Worm (Caenorhabditis elegans) whole organism, L2 larva: ENCODE results near the gene Y37E11AR.7.

Experiments
- C34F6.9 ChIP-seq: fragments of 150-350 bp; optimal IDR thresholded peaks from 2 replicates; lab custom pipeline; 2014; ENCODE audit warnings: missing biosample characterization, missing genetic modification characterization
- F13H6.1 ChIP-seq: sonication (generic microtip); optimal IDR thresholded peaks from 2 replicates; lab custom pipeline; 2016; ENCODE audit warnings: missing genetic modification characterization, missing compliant biosample characterization
- R02D3.7 ChIP-seq: fragments of 150-350 bp; optimal IDR thresholded peaks from 2 replicates; lab custom pipeline; 2014; ENCODE audit warnings: missing biosample characterization, missing genetic modification characterization
- ZK546.5 ChIP-seq: sonication (generic microtip); optimal IDR thresholded peaks from 2 replicates; lab custom pipeline; 2017; ENCODE audit warnings: missing biosample characterization, missing genetic modification characterization
- alr-1 ChIP-seq: fragments of 150-350 bp; optimal IDR thresholded peaks from 2 replicates; lab custom pipeline; 2014; ENCODE audit warnings: missing biosample characterization, missing genetic modification characterization
- aly-2 ChIP-seq: fragments of 150-350 bp; optimal IDR thresholded peaks from 2 replicates; lab custom pipeline; 2014; ENCODE audit warnings: missing biosample characterization, missing genetic modification characterization
- ceh-82 ChIP-seq: fragments of 150-350 bp; optimal IDR thresholded peaks from 2 replicates; lab custom pipeline; 2014; ENCODE audit warnings: missing biosample characterization, missing genetic modification characterization
- crh-2 ChIP-seq: sonication (generic microtip); optimal IDR thresholded peaks from 2 replicates; lab custom pipeline; 2017; ENCODE audit warnings: missing biosample characterization, missing genetic modification characterization
- egl-27 ChIP-seq: sonication (generic microtip); optimal IDR thresholded peaks from 3 replicates; lab custom pipeline; 2017; ENCODE audit warnings: missing biosample characterization, missing genetic modification reagents, missing genetic modification characterization
- elt-1 ChIP-seq: fragments of 150-350 bp; optimal IDR thresholded peaks from 2 replicates; lab custom pipeline; 2014; ENCODE audit warnings: missing biosample characterization, missing genetic modification characterization
- elt-3 ChIP-seq: sonication (generic microtip); optimal IDR thresholded peaks from 2 replicates; lab custom pipeline; 2017; ENCODE audit warnings: missing biosample characterization, missing genetic modification characterization
- gmeb-1 ChIP-seq: fragments of 150-350 bp; optimal IDR thresholded peaks from 2 replicates; lab custom pipeline; 2014; ENCODE audit warnings: missing biosample characterization, missing genetic modification characterization
- lin-11 ChIP-seq: fragments of 150-350 bp; sonication (generic microtip); optimal IDR thresholded peaks from 2 replicates; lab custom pipeline; 2014; ENCODE audit warnings: missing biosample characterization, missing genetic modification characterization, inconsistent platforms, mixed read lengths
- lin-13 ChIP-seq: fragments of 150-350 bp; optimal IDR thresholded peaks from 2 replicates; lab custom pipeline; 2014; ENCODE audit warnings: missing biosample characterization, missing genetic modification reagents, missing genetic modification characterization
- lsy-2 ChIP-seq, 2 experiments: fragments of 150-350 bp in 1 of 2; sonication (generic microtip) in 1 of 2; optimal IDR thresholded peaks; 2 replicates each; lab custom pipeline; 2014 to 2017; ENCODE audit warnings: missing biosample characterization in 2 of 2, missing genetic modification characterization in 2 of 2
- mab-5 ChIP-seq: fragments of 150-350 bp; optimal IDR thresholded peaks from 2 replicates; lab custom pipeline; 2014; ENCODE audit warnings: missing biosample characterization, missing genetic modification characterization
- mdl-1 ChIP-seq, 2 experiments: fragments of 150-350 bp in 1 of 2; sonication (generic microtip) in 1 of 2; optimal IDR thresholded peaks; 2 replicates each; lab custom pipeline; 2017; ENCODE audit warnings: missing biosample characterization in 2 of 2, missing genetic modification characterization in 2 of 2
- nhr-10 ChIP-seq: sonication (generic microtip); optimal IDR thresholded peaks from 2 replicates; lab custom pipeline; 2017; ENCODE audit warnings: missing biosample characterization, missing genetic modification characterization
- nhr-11 ChIP-seq: fragments of 150-350 bp; optimal IDR thresholded peaks from 2 replicates; lab custom pipeline; 2014; ENCODE audit warnings: missing biosample characterization, missing genetic modification characterization
- nhr-129 ChIP-seq: fragments of 150-350 bp; optimal IDR thresholded peaks from 2 replicates; lab custom pipeline; 2014; ENCODE audit warnings: missing biosample characterization, missing genetic modification characterization
- nhr-21 ChIP-seq: fragments of 150-350 bp; optimal IDR thresholded peaks from 2 replicates; lab custom pipeline; 2014; ENCODE audit warnings: missing biosample characterization, missing genetic modification characterization
- nhr-23 ChIP-seq: fragments of 150-350 bp; optimal IDR thresholded peaks from 2 replicates; lab custom pipeline; 2014; ENCODE audit warnings: missing biosample characterization, missing genetic modification reagents, missing genetic modification characterization
- nhr-237 ChIP-seq: fragments of 150-350 bp; optimal IDR thresholded peaks from 2 replicates; lab custom pipeline; 2014; ENCODE audit warnings: missing biosample characterization, missing genetic modification characterization
- nhr-25 ChIP-seq: fragments of 150-350 bp; sonication (generic microtip); optimal IDR thresholded peaks from 3 replicates; lab custom pipeline; 2014; ENCODE audit warnings: missing biosample characterization, missing genetic modification characterization
- nhr-6 ChIP-seq: fragments of 150-350 bp; optimal IDR thresholded peaks from 2 replicates; lab custom pipeline; 2014; ENCODE audit warnings: missing biosample characterization, missing genetic modification characterization
- nhr-77 ChIP-seq: fragments of 150-350 bp; optimal IDR thresholded peaks from 2 replicates; lab custom pipeline; 2014; ENCODE audit warnings: missing biosample characterization, missing genetic modification characterization
- sem-4 ChIP-seq: fragments of 150-350 bp; optimal IDR thresholded peaks from 2 replicates; lab custom pipeline; 2014; ENCODE audit warnings: missing biosample characterization, missing genetic modification reagents, missing genetic modification characterization
- skn-1 ChIP-seq: sonication (generic microtip); optimal IDR thresholded peaks from 2 replicates; lab custom pipeline; 2017; ENCODE audit warnings: missing biosample characterization, missing genetic modification characterization
- sma-3 ChIP-seq: sonication (generic microtip); optimal IDR thresholded peaks from 2 replicates; lab custom pipeline; 2016; ENCODE audit warnings: missing genetic modification reagents, missing genetic modification characterization, missing compliant biosample characterization
- sma-9 ChIP-seq, 2 experiments: fragments of 150-350 bp in 1 of 2; sonication (generic microtip) in 1 of 2; optimal IDR thresholded peaks; 2 replicates each; lab custom pipeline; 2014 to 2016; ENCODE audit warnings: missing genetic modification characterization in 2 of 2, mild to moderate bottlenecking in 1 of 2, missing biosample characterization in 1 of 2, missing compliant biosample characterization in 1 of 2, missing genetic modification reagents in 1 of 2, moderate library complexity in 1 of 2
- snpc-4 ChIP-seq: fragments of 150-350 bp; optimal IDR thresholded peaks from 2 replicates; lab custom pipeline; 2014; ENCODE audit warnings: missing biosample characterization, missing genetic modification characterization
- unc-55 ChIP-seq: fragments of 150-350 bp; sonication (generic microtip); optimal IDR thresholded peaks from 3 replicates; lab custom pipeline; 2014; ENCODE audit warnings: missing biosample characterization, missing genetic modification reagents, missing genetic modification characterization
- unc-62 ChIP-seq: fragments of 150-350 bp; optimal IDR thresholded peaks from 2 replicates; lab custom pipeline; 2014; ENCODE audit warnings: missing biosample characterization, missing genetic modification reagents, missing genetic modification characterization
- zag-1 ChIP-seq: fragments of 150-350 bp; optimal IDR thresholded peaks from 2 replicates; lab custom pipeline; 2014; ENCODE audit warnings: missing biosample characterization, missing genetic modification characterization
- ztf-1 ChIP-seq: fragments of 200-800 bp; sonication (Bioruptor generic); conservative IDR thresholded peaks from 2 replicates; pipeline ENCODE4 v1.3.6; 2022; ENCODE audit warnings: missing genetic modification characterization, missing compliant biosample characterization
- ztf-4 ChIP-seq: fragments of 150-350 bp; optimal IDR thresholded peaks from 2 replicates; lab custom pipeline; 2014; ENCODE audit warnings: missing biosample characterization, missing genetic modification characterization

The Y37E11AR.7 gene

DNA sequence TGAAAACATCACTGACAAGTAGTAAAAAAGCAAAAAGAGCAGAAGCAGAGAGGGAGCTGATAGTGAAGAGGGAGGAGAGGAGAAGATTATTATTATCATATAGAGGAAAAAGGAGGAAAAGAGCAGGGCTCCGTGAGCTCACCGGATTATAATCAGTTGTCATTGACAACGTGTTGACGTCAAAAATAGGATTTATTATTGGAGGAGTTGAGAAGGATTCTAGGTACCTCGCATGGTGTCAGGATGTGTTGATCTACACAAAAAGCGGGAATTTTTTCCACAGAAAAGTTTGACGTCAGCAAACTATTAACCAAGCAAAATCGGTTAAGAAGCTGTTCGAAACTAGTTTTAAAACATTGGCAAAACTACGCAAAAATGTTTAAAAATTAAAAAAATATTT lies 18.9 kb upstream of the Y37E11AR.7 start:
- TF ChIP-seq nhr-77 (tag; lab: Kevin White, UChicago) (no peak), zag-1 (tag; lab: Kevin White, UChicago) (no peak), sma-3 (no peak), nhr-129 (tag; lab: Kevin White, UChicago) (no peak), sem-4 (tag; lab: Kevin White, UChicago) (no peak), nhr-237 (tag; lab: Kevin White, UChicago) (no peak), ztf-1 (no peak), elt-3 (no peak), lin-11 (tag; lab: Kevin White, UChicago) (no peak)

DNA sequence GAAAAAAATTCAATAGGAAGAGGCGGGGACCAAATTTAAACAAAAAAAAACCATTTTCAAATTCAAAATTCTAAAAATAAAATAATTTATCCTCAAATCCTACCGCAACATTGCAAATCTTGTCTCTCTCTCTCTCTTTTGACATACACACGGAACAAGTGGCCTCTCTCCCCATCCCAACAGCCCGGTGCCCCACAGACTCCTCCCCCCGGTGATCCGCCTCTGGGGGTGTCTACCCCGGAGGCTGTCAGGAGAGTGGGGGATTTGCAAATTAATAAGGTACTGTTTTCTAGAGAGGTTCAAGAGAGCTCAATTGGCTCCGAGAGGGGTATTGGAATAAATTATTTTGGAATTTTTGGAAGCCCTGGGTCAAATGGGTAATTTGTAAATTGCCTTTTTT lies 12.5 kb upstream of the Y37E11AR.7 start:
- TF ChIP-seq unc-62 (GFP tag; lab: Kevin White, UChicago): no peak
- no peak for TF ChIP-seq aly-2 (tag; lab: Kevin White, UChicago)
- TF ChIP-seq, all 48 proteins: peak for 0

ce11 chrIV:3766589-3766988 lies 11.3 kb upstream of the Y37E11AR.7 start, which contains the start of gene vab-2:
TSS of gene vab-2 (minus strand) at chrIV:3766826.
- no peak for TF ChIP-seq nhr-237 (tag; lab: Kevin White, UChicago)

DNA sequence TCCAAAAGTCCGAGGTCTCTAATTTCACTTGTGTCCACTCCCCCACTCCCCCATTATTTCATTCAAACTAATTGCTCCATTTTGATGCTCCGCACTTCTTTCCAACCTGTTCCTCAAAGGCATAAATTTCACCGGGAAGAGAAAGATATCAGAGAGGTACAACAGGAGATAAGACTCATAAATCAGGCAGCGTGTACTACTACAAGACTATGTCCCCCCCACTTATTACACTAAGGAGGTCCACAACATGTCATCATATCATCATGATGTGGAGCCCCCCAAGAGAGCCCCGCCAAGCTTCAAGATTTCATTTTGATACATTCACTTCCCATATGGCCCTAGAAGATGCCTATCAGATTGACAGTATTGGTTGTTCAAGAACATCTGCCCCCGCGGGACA lies 10.2 kb upstream of the Y37E11AR.7 start:
- no peak for TF ChIP-seq elt-3
- no peak for TF ChIP-seq ZK546.5 (tag; lab: Kevin White, UChicago)
- TF ChIP-seq sma-9 (GFP tag; optimal IDR thresholded peaks at IDR 0.05; lab: Kevin White, UChicago): no peak
- TF ChIP-seq sma-9 (tag; optimal IDR thresholded peaks at IDR 0.05; lab: Kevin White, UChicago): no peak
- TF ChIP-seq mab-5 (tag; lab: Kevin White, UChicago): no peak
- TF ChIP-seq zag-1 (tag; lab: Kevin White, UChicago): no peak
- no peak for TF ChIP-seq F13H6.1 (tag; lab: Kevin White, UChicago)
- TF ChIP-seq skn-1 (tag; lab: Kevin White, UChicago): no peak
- no peak for TF ChIP-seq unc-55 (GFP tag; lab: Kevin White, UChicago)
- no peak for TF ChIP-seq elt-1 (tag; lab: Kevin White, UChicago)
- no peak for TF ChIP-seq lin-13 (GFP tag; lab: Kevin White, UChicago)
- no peak for TF ChIP-seq R02D3.7 (tag; lab: Kevin White, UChicago)
- no peak for TF ChIP-seq egl-27 (tag; lab: Kevin White, UChicago)
- no peak for TF ChIP-seq sma-3
- TF ChIP-seq nhr-23: no peak
- TF ChIP-seq lsy-2 (tag; optimal IDR thresholded peaks at IDR 0.05; lab: Kevin White, UChicago): no peak
- no peak for TF ChIP-seq nhr-25
- TF ChIP-seq nhr-237 (tag; lab: Kevin White, UChicago): no peak
- TF ChIP-seq mdl-1 (tag; optimal IDR thresholded peaks at IDR 0.05; lab: Kevin White, UChicago): no peak
- TF ChIP-seq sem-4 (tag; lab: Kevin White, UChicago): no peak
- TF ChIP-seq C34F6.9: no peak

ce11 chrIV:3764012-3764549 lies 8.8 kb upstream of the Y37E11AR.7 start:
- TF ChIP-seq snpc-4 (tag; lab: Kevin White, UChicago): no peak
- TF ChIP-seq nhr-6 (tag; lab: Kevin White, UChicago): no peak
- no peak for TF ChIP-seq nhr-237 (tag; lab: Kevin White, UChicago)
- no peak for TF ChIP-seq lin-11 (tag; lab: Kevin White, UChicago)
- no peak for TF ChIP-seq gmeb-1 (tag; lab: Kevin White, UChicago)
- TF ChIP-seq F13H6.1 (tag; lab: Kevin White, UChicago): no peak
- TF ChIP-seq nhr-10 (tag; lab: Kevin White, UChicago): no peak
- no peak for TF ChIP-seq lsy-2 (tag; optimal IDR thresholded peaks at IDR 0.05; lab: Kevin White, UChicago)
- no peak for TF ChIP-seq zag-1 (tag; lab: Kevin White, UChicago)
- TF ChIP-seq ztf-1: no peak
- no peak for TF ChIP-seq nhr-21
- no peak for TF ChIP-seq ztf-4
- no peak for TF ChIP-seq nhr-77 (tag; lab: Kevin White, UChicago)
- no peak for TF ChIP-seq ceh-82 (tag; lab: Kevin White, UChicago)
- TF ChIP-seq crh-2 (tag; lab: Kevin White, UChicago): no peak
- no peak for TF ChIP-seq alr-1 (tag; lab: Kevin White, UChicago)
- TF ChIP-seq ZK546.5 (tag; lab: Kevin White, UChicago): no peak
- no peak for TF ChIP-seq elt-3
- no peak for TF ChIP-seq nhr-11 (tag; lab: Kevin White, UChicago)
